Fruit fly (Drosophila melanogaster): ENCODE data around the gene CG13390.

The CG13390 gene

DNA sequence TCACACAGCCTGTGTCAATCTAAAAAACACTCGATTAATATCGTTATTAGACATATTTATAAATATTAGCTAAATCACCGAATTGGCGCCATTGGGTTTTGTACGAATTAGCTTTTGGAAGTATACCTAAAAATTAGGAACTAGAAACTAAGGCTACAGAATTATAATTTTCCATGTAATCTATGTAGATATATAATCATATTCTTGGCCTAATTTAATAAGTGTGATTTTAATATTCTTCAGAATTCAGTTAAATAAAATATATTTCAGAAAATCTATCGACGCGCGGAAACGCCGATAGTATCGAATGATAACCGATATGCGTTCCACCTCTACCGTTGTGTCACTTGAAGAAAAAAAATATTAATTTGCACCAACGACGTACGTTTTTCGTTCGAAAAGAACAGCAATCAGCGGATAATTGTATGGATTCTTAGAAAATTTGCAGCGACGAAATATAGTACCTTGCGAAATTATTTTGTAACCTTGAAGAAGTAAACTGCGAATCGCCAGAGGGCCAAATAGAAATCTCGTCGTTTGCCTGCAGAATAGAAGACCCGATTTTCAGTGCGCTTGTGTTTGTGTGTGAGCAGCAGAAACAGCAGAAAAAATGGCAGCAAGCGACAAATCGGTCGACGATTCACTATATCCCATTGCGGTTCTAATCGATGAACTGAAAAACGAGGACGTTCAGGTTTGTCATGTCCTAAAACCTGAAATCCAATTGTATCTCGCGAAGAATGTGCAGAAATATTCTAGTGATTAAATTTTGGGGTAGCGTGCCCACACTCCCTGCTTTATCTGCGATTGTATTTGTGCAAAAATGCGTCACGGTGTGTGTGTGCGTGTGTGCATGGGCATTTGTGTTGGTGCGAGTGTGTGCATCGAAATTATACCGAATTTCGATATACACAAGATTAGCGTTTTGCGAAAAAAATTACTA lies 10.6 kb downstream of the CG13390 start, which contains the start of gene Pp2A-29B:
Gene Pp2A-29B, plus strand, starts transcription at position 338 of the 943 bp plus-strand sequence.
- TF ChIP-seq ovo (GFP tag; optimal IDR thresholded peaks at IDR 0.05) (peak; percentile 58), CG7045 (GFP tag; optimal IDR thresholded peaks at IDR 0.05) (no peak), Crg-1 (GFP tag; optimal IDR thresholded peaks at IDR 0.05) (peak; percentile 72), tj (GFP tag; optimal IDR thresholded peaks at IDR 0.05) (peak; percentile 34), Mnt (GFP tag; optimal IDR thresholded peaks at IDR 0.05) (peak; percentile 45), CG11617 (GFP tag; optimal IDR thresholded peaks at IDR 0.05) (peak; percentile 37), cic (GFP tag; optimal IDR thresholded peaks at IDR 0.05) (peak; percentile 70), cnc (optimal IDR thresholded peaks at IDR 0.05) (no peak), CG14711 (tag; optimal IDR thresholded peaks at IDR 0.05) (peak; percentile 10), CG1620 (GFP tag; optimal IDR thresholded peaks at IDR 0.05) (peak; percentile 60), CG5204 (GFP tag; optimal IDR thresholded peaks at IDR 0.05) (no peak), Hr96 (GFP tag; optimal IDR thresholded peaks at IDR 0.05) (peak; percentile 45), CG12768 (GFP tag; optimal IDR thresholded peaks at IDR 0.05) (no peak), toe (GFP tag; optimal IDR thresholded peaks at IDR 0.05) (peak; percentile 86), CG33017 (tag; optimal IDR thresholded peaks at IDR 0.05) (peak; percentile 25), bab1 (GFP tag; optimal IDR thresholded peaks at IDR 0.05) (no peak), CG7101 (tag; optimal IDR thresholded peaks at IDR 0.05) (peak; percentile 45), kay (GFP tag; ENCODE audit: borderline replicate concordance) (peak; percentile 66), Clk (GFP tag; optimal IDR thresholded peaks at IDR 0.05) (no peak), pad (GFP tag; optimal IDR thresholded peaks at IDR 0.05) (peak; percentile 27)

DNA sequence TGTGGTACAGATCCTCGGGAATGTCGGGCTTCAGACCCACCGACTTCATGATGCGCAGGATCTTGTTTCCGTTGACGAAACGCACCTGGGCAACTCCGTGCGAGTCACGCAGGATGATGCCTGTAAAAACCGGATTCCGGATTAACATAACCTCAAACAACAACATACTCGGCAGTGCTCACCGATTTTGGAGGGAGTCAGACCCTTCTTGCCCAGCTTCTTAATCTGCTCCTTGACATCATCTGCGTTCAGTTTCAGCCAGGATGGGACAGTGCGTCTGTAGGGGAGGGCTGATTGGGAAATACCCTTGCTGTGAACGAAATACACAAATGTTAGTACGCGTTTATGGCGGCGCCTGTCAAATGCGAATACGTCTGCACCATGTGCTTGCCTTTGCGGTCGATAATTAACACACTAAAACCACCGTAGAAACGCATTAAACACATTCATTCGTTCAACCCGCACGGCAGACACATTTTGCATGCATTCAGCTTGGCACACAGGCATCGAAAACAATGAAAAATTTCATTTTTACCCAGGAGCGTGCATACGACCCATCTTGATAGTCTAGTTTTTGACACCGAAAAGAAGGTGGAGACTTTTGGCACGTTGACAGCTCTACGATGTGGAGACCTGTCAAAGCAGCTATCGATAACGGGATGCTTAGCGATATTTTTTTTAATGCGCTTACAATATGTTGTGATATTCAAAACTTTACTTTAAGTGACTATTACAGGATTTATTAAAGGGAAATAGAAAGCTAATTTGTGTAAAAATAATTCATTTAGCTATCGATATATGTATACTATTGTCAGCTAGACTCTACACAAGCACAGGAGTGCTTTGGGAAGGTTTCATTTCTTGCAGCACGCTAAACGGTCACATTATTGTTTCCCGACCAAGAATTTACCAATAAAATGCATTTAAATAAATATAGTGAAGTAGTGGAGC lies 12.3 kb downstream of the CG13390 start, which contains the start of the genes RpS13 and CSN8:
Gene RpS13, minus strand, starts transcription at position 657 of the 951 bp plus-strand sequence.
Gene CSN8, plus strand, starts transcription at position 850 of the 951 bp plus-strand sequence.
- TF ChIP-seq CG14711 (tag; optimal IDR thresholded peaks at IDR 0.05), result peak; percentile 72
- TF ChIP-seq Mnt (GFP tag; optimal IDR thresholded peaks at IDR 0.05), result peak; percentile 96
- no peak for TF ChIP-seq CG33017 (tag; optimal IDR thresholded peaks at IDR 0.05)
- TF ChIP-seq CG11617 (GFP tag; optimal IDR thresholded peaks at IDR 0.05), result peak; percentile 46
- TF ChIP-seq cnc (optimal IDR thresholded peaks at IDR 0.05), result no peak
- peak; percentile 51 for TF ChIP-seq bab1 (GFP tag; optimal IDR thresholded peaks at IDR 0.05)
- TF ChIP-seq CG1620 (GFP tag; optimal IDR thresholded peaks at IDR 0.05), result peak; percentile 28
- peak; percentile 37 for TF ChIP-seq pad (GFP tag; optimal IDR thresholded peaks at IDR 0.05)
- peak; percentile 46 for TF ChIP-seq CG7101 (tag; optimal IDR thresholded peaks at IDR 0.05)
- no peak for TF ChIP-seq CG5204 (GFP tag; optimal IDR thresholded peaks at IDR 0.05)
- TF ChIP-seq kay (GFP tag; ENCODE audit: borderline replicate concordance), result no peak
- TF ChIP-seq toe (GFP tag; optimal IDR thresholded peaks at IDR 0.05), result peak; percentile 54
- peak; percentile 37 for TF ChIP-seq cic (GFP tag; optimal IDR thresholded peaks at IDR 0.05)
- TF ChIP-seq Hr96 (GFP tag; optimal IDR thresholded peaks at IDR 0.05), result peak; percentile 19

DNA sequence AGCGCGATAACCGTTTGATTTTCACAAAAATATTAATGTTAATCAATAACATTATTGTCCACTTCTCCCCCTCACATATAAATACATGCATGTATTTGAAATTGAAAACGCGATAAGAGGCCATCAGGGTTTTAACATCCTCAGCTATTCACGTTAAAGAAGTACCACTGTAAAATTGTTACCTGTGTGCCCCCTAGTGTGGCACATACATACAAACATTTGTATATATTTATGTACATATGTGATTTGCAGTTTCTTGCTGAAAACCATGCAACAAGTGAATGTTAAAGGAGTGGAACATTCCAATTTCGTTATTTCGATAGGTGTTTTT lies 13.7 kb downstream of the CG13390 start:
- TF ChIP-seq kay (GFP tag; ENCODE audit: borderline replicate concordance) (no peak), cic (GFP tag; optimal IDR thresholded peaks at IDR 0.05) (no peak), pad (GFP tag; optimal IDR thresholded peaks at IDR 0.05) (peak; percentile 6), CG11617 (GFP tag; optimal IDR thresholded peaks at IDR 0.05) (peak; percentile 48), Hr96 (GFP tag; optimal IDR thresholded peaks at IDR 0.05) (no peak)

DNA sequence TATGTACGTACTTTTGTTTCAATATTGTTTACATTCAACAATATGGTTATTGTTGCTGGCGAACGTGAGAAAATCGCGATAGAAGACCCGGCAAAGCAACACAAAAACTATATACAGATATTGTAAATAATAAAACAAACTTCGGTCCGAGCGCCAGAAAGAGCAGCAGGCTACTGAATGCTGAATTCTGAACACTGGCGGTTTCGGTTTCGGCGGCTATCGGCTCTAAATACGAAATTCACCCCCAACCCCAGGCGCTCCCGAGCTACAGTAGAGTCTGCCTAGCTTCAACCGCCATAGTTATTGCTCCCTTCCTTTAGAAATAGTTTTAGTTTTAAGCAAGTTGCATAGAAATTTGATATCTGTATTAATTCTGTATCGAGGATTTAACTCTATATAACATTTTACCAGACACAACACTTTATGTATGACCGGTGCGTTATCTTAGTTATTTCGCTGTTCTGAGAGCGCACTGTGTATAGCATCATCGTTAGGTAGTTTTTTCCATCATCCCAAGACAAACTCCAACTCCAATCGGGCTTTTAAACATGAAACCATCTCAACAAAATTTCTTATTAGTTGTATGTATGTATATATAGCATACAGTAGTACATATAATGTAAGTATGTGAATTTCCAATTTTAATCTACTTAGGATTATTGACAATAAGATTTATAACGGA lies 14.2 kb downstream of the CG13390 start, which contains the start of gene CG7627:
Gene CG7627, minus strand, starts transcription at position 197 of the 682 bp plus-strand sequence.
- TF ChIP-seq Crg-1 (GFP tag; optimal IDR thresholded peaks at IDR 0.05), result peak; percentile 62
- peak; percentile 82 for TF ChIP-seq Mnt (GFP tag; optimal IDR thresholded peaks at IDR 0.05)
- peak; percentile 54 for TF ChIP-seq Clk (GFP tag; optimal IDR thresholded peaks at IDR 0.05)
- peak; percentile 39 for TF ChIP-seq CG33017 (tag; optimal IDR thresholded peaks at IDR 0.05)
- TF ChIP-seq CG1620 (GFP tag; optimal IDR thresholded peaks at IDR 0.05), result peak; percentile 64
- TF ChIP-seq pad (GFP tag; optimal IDR thresholded peaks at IDR 0.05), result peak; percentile 54
- TF ChIP-seq cnc (optimal IDR thresholded peaks at IDR 0.05), result no peak
- TF ChIP-seq CG11617 (GFP tag; optimal IDR thresholded peaks at IDR 0.05), result peak; percentile 81
- TF ChIP-seq CG7101 (tag; optimal IDR thresholded peaks at IDR 0.05), result peak; percentile 79
- peak; percentile 85 for TF ChIP-seq Hr96 (GFP tag; optimal IDR thresholded peaks at IDR 0.05)
- peak; percentile 69 for TF ChIP-seq CG7045 (GFP tag; optimal IDR thresholded peaks at IDR 0.05)
- TF ChIP-seq CG12768 (GFP tag; optimal IDR thresholded peaks at IDR 0.05), result peak; percentile 73
- peak; percentile 65 for TF ChIP-seq CG5204 (GFP tag; optimal IDR thresholded peaks at IDR 0.05)
- TF ChIP-seq toe (GFP tag; optimal IDR thresholded peaks at IDR 0.05), result peak; percentile 69
- peak; percentile 76 for TF ChIP-seq cic (GFP tag; optimal IDR thresholded peaks at IDR 0.05)
- peak; percentile 72 for TF ChIP-seq kay (GFP tag; ENCODE audit: borderline replicate concordance)
- TF ChIP-seq bab1 (GFP tag; optimal IDR thresholded peaks at IDR 0.05), result peak; percentile 66
- TF ChIP-seq ovo (GFP tag; optimal IDR thresholded peaks at IDR 0.05), result peak; percentile 24
- peak; percentile 60 for TF ChIP-seq CG14711 (tag; optimal IDR thresholded peaks at IDR 0.05)
- no peak for TF ChIP-seq tj (GFP tag; optimal IDR thresholded peaks at IDR 0.05)

Data from whole organism, adult.